Worm (Caenorhabditis elegans) whole organism, L3 larva: ENCODE measurements around the gene T22F3.7.

Experiments
- R02D3.7 ChIP-seq: fragments of 150-350 bp; optimal IDR thresholded peaks from 2 replicates; lab custom pipeline; 2014; ENCODE audit warnings: missing biosample characterization, missing genetic modification characterization
- ZK546.5 ChIP-seq: sonication (generic microtip); optimal IDR thresholded peaks from 2 replicates; lab custom pipeline; 2017; ENCODE audit warnings: missing biosample characterization, missing genetic modification characterization
- aly-2 ChIP-seq: fragments of 150-350 bp; optimal IDR thresholded peaks from 2 replicates; lab custom pipeline; 2014; ENCODE audit warnings: missing biosample characterization, missing genetic modification characterization
- ceh-28 ChIP-seq: fragments of 150-350 bp; optimal IDR thresholded peaks from 2 replicates; lab custom pipeline; 2014; ENCODE audit warnings: missing biosample characterization, missing genetic modification reagents, missing genetic modification characterization
- ceh-82 ChIP-seq: fragments of 150-350 bp; optimal IDR thresholded peaks from 2 replicates; lab custom pipeline; 2014; ENCODE audit warnings: missing biosample characterization, missing genetic modification characterization
- ceh-9 ChIP-seq: sonication (generic microtip); optimal IDR thresholded peaks from 2 replicates; lab custom pipeline; 2018; ENCODE audit warnings: missing biosample characterization, missing genetic modification characterization
- daf-12 ChIP-seq: fragments of 150-350 bp; optimal IDR thresholded peaks from 2 replicates; lab custom pipeline; 2014; ENCODE audit warnings: missing biosample characterization, missing genetic modification reagents, missing genetic modification characterization
- egl-27 ChIP-seq: sonication (generic microtip); optimal IDR thresholded peaks from 4 replicates; lab custom pipeline; 2017; ENCODE audit warnings: missing biosample characterization, missing genetic modification reagents, missing genetic modification characterization
- egl-5 ChIP-seq: fragments of 150-350 bp; optimal IDR thresholded peaks from 2 replicates; lab custom pipeline; 2017; ENCODE audit warnings: missing biosample characterization, missing genetic modification reagents, missing genetic modification characterization, inconsistent platforms
- elt-1 ChIP-seq: fragments of 150-350 bp; optimal IDR thresholded peaks from 2 replicates; lab custom pipeline; 2014; ENCODE audit warnings: missing biosample characterization, missing genetic modification characterization
- elt-2 ChIP-seq: sonication (generic microtip); optimal IDR thresholded peaks from 2 replicates; lab custom pipeline; 2016; ENCODE audit warnings: missing genetic modification reagents, mild to moderate bottlenecking, missing genetic modification characterization, missing compliant biosample characterization
- fkh-10 ChIP-seq: sonication (generic microtip); optimal IDR thresholded peaks from 2 replicates; lab custom pipeline; 2017; ENCODE audit warnings: missing biosample characterization, missing genetic modification reagents, missing genetic modification characterization
- fkh-2 ChIP-seq: fragments of 150-350 bp; optimal IDR thresholded peaks from 2 replicates; lab custom pipeline; 2014; ENCODE audit warnings: missing biosample characterization, missing genetic modification reagents, missing genetic modification characterization
- fos-1 ChIP-seq: fragments of 150-350 bp; optimal IDR thresholded peaks from 2 replicates; lab custom pipeline; 2014; ENCODE audit warnings: missing biosample characterization, missing genetic modification characterization
- hmg-11 ChIP-seq: sonication (generic microtip); optimal IDR thresholded peaks from 2 replicates; lab custom pipeline; 2016; ENCODE audit warnings: missing genetic modification characterization, missing compliant biosample characterization
- jun-1 ChIP-seq: fragments of 150-350 bp; optimal IDR thresholded peaks from 2 replicates; lab custom pipeline; 2014; ENCODE audit warnings: missing biosample characterization, missing genetic modification reagents, missing genetic modification characterization
- lin-15B ChIP-seq: fragments of 150-350 bp; optimal IDR thresholded peaks from 2 replicates; lab custom pipeline; 2014; ENCODE audit warnings: missing biosample characterization, missing genetic modification characterization
- lin-39 ChIP-seq: fragments of 150-350 bp; optimal IDR thresholded peaks from 2 replicates; lab custom pipeline; 2018; ENCODE audit warnings: missing biosample characterization, missing genetic modification reagents, missing genetic modification characterization
- mdl-1 ChIP-seq: fragments of 150-350 bp; optimal IDR thresholded peaks from 2 replicates; lab custom pipeline; 2014; ENCODE audit warnings: missing biosample characterization, missing genetic modification characterization
- nfya-1 ChIP-seq: sonication (generic microtip); optimal IDR thresholded peaks from 2 replicates; lab custom pipeline; 2017; ENCODE audit warnings: missing genetic modification characterization, mild to moderate bottlenecking, missing compliant biosample characterization, antibody characterized with exemption, moderate library complexity; ENCODE audit not compliant: insufficient read depth
- nhr-12 ChIP-seq: fragments of 150-350 bp; optimal IDR thresholded peaks from 2 replicates; lab custom pipeline; 2014; ENCODE audit warnings: missing biosample characterization, missing genetic modification characterization
- nhr-23 ChIP-seq: fragments of 150-350 bp; optimal IDR thresholded peaks from 2 replicates; lab custom pipeline; 2014; ENCODE audit warnings: missing biosample characterization, missing genetic modification reagents, missing genetic modification characterization
- nhr-237 ChIP-seq: fragments of 150-350 bp; optimal IDR thresholded peaks from 2 replicates; lab custom pipeline; 2014; ENCODE audit warnings: missing biosample characterization, missing genetic modification characterization
- nhr-25 ChIP-seq: sonication (generic microtip); optimal IDR thresholded peaks from 2 replicates; lab custom pipeline; 2017; ENCODE audit warnings: missing biosample characterization, missing genetic modification characterization
- nhr-76 ChIP-seq: fragments of 150-350 bp; sonication (generic microtip); optimal IDR thresholded peaks from 5 replicates; lab custom pipeline; 2014; ENCODE audit warnings: missing biosample characterization, missing genetic modification characterization
- nhr-77 ChIP-seq: fragments of 150-350 bp; optimal IDR thresholded peaks from 2 replicates; lab custom pipeline; 2014; ENCODE audit warnings: missing biosample characterization, missing genetic modification characterization
- pha-4 ChIP-seq: fragments of 150-350 bp; optimal IDR thresholded peaks from 2 replicates; lab custom pipeline; 2014; ENCODE audit warnings: missing biosample characterization, missing genetic modification reagents, missing genetic modification characterization
- pqm-1 ChIP-seq: fragments of 150-350 bp; optimal IDR thresholded peaks from 2 replicates; lab custom pipeline; 2017; ENCODE audit warnings: missing biosample characterization, missing genetic modification characterization, inconsistent platforms
- skn-1 ChIP-seq: fragments of 150-350 bp; optimal IDR thresholded peaks from 2 replicates; lab custom pipeline; 2014; ENCODE audit warnings: missing biosample characterization, missing genetic modification characterization
- snpc-4 ChIP-seq: fragments of 150-350 bp; optimal IDR thresholded peaks from 2 replicates; lab custom pipeline; 2014; ENCODE audit warnings: missing biosample characterization, missing genetic modification characterization
- unc-39 ChIP-seq: sonication (generic microtip); optimal IDR thresholded peaks from 4 replicates; lab custom pipeline; 2017; ENCODE audit warnings: missing biosample characterization, missing genetic modification characterization
- zag-1 ChIP-seq: fragments of 150-350 bp; optimal IDR thresholded peaks from 2 replicates; lab custom pipeline; 2014; ENCODE audit warnings: missing biosample characterization, missing genetic modification characterization
- ztf-11 ChIP-seq: fragments of 150-350 bp; optimal IDR thresholded peaks from 2 replicates; lab custom pipeline; 2014; ENCODE audit warnings: missing biosample characterization, missing genetic modification characterization
- ztf-4 ChIP-seq: fragments of 150-350 bp; optimal IDR thresholded peaks from 2 replicates; lab custom pipeline; 2014; ENCODE audit warnings: missing biosample characterization, missing genetic modification characterization

Gene T22F3.7

DNA sequence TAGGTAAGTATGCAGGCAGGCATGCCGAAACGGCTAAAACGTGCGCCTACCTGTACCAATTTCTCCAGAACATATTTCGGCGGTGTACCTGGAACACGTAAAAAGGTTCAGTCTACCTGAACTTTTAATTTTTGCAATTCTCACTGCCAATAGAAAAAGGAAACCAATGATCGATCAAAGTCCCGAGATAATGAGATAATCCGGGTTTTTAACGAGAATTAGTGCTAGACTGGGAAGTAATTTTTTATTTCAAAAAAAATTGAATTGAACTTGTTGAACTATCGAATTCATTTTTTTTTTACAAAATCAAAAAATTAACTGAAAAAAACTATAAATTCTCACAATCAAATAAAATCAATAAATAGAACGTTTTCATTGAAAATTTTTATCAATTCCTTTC, at the start of gene T22F3.7:
T22F3.7 (minus strand) TSS at position 101 of the 400 bp plus-strand sequence.
- no peak for TF ChIP-seq fkh-2
- TF ChIP-seq zag-1 (tag; lab: Kevin White, UChicago) = no peak
- TF ChIP-seq skn-1 (tag; lab: Kevin White, UChicago) = no peak
- no peak for TF ChIP-seq egl-5 (tag; lab: Kevin White, UChicago)
- no peak for TF ChIP-seq ztf-4 (tag; lab: Kevin White, UChicago)
- TF ChIP-seq snpc-4 (tag; lab: Kevin White, UChicago) = no peak
- no peak for TF ChIP-seq lin-39 (tag; lab: Kevin White, UChicago)
- TF ChIP-seq elt-1 (tag; lab: Kevin White, UChicago) = no peak
- no peak for TF ChIP-seq hmg-11 (tag; lab: Kevin White, UChicago)
- TF ChIP-seq unc-39 (tag; lab: Kevin White, UChicago) = no peak

ce11 chrV:3649473-3649872, 49.0 kb upstream of the T22F3.7 start, which contains the start of gene str-114:
TSS of gene str-114 (plus strand) at chrV:3649773.
- TF ChIP-seq elt-1 (tag; lab: Kevin White, UChicago) (no peak), nhr-237 (tag; lab: Kevin White, UChicago) (no peak), daf-12 (tag; lab: Kevin White, UChicago) (no peak), nhr-76 (tag; lab: Kevin White, UChicago) (no peak), ceh-82 (no peak), R02D3.7 (tag; lab: Kevin White, UChicago) (no peak), egl-27 (no peak), nhr-23 (tag; lab: Kevin White, UChicago) (no peak), ceh-9 (tag; lab: Kevin White, UChicago) (no peak), pqm-1 (tag; lab: Kevin White, UChicago) (no peak), ceh-28 (tag; lab: Kevin White, UChicago) (no peak), snpc-4 (tag; lab: Kevin White, UChicago) (no peak), aly-2 (tag; lab: Kevin White, UChicago) (no peak), jun-1 (tag; lab: Kevin White, UChicago) (no peak), nhr-12 (tag; lab: Kevin White, UChicago) (no peak), ZK546.5 (no peak), mdl-1 (tag; lab: Kevin White, UChicago) (no peak), nhr-77 (no peak)

ce11 chrV:3647862-3648261, 47.4 kb upstream of the T22F3.7 start, which contains the start of gene F59B1.10:
TSS of gene F59B1.10 (minus strand) at chrV:3647962.
- TF ChIP-seq ZK546.5 (no peak), hmg-11 (tag; lab: Kevin White, UChicago) (no peak), elt-2 (tag; lab: Kevin White, UChicago) (no peak), ceh-9 (tag; lab: Kevin White, UChicago) (no peak), fkh-10 (GFP tag; lab: Kevin White, UChicago) (no peak), lin-15B (no peak), egl-5 (tag; lab: Kevin White, UChicago) (no peak), ztf-11 (tag; lab: Kevin White, UChicago) (no peak), nhr-12 (tag; lab: Kevin White, UChicago) (no peak), nfya-1 (tag; lab: Kevin White, UChicago) (no peak), nhr-77 (no peak), pqm-1 (tag; lab: Kevin White, UChicago) (no peak), nhr-25 (no peak), pha-4 (tag; lab: Kevin White, UChicago) (no peak), lin-39 (tag; lab: Kevin White, UChicago) (no peak), ceh-82 (no peak), snpc-4 (tag; lab: Kevin White, UChicago) (no peak), aly-2 (tag; lab: Kevin White, UChicago) (no peak)

DNA sequence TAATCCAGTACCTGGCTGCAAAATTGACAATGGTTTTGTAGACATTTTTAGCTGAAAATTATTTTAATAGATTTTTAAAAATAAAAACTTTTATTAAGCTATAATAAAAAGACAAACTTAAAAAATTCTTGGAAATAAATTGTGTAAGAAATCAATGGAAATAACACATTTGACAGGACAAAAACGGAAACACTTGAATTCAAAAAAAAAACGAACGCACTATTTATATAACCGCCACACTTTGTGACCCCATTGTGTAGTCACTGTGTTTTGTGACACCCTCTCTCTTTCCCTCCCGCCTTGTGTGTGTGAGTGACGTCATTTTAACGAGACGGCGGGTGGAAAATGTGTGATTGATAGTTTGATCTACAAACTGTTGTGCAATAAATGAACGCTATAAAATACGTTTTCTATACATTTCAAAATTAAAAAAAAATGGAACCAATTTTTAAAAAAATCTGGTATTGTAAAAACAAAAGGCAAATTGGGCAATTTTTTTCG, 43.8 kb upstream of the T22F3.7 start, which contains the start of gene F59B1.8:
F59B1.8 (minus strand) TSS at position 51 of the 501 bp plus-strand sequence.
- no peak for TF ChIP-seq ztf-4 (tag; lab: Kevin White, UChicago)
- peak; percentile 11 for TF ChIP-seq nhr-25
- no peak for TF ChIP-seq zag-1 (tag; lab: Kevin White, UChicago)
- TF ChIP-seq lin-15B = no peak
- TF ChIP-seq unc-39 (tag; lab: Kevin White, UChicago) = no peak
- TF ChIP-seq elt-2 (tag; lab: Kevin White, UChicago) = peak; percentile 90
- TF ChIP-seq jun-1 (tag; lab: Kevin White, UChicago) = peak; percentile 66
- peak; percentile 84 for TF ChIP-seq pqm-1 (tag; lab: Kevin White, UChicago)
- no peak for TF ChIP-seq ceh-82
- no peak for TF ChIP-seq fos-1 (tag; lab: Kevin White, UChicago)
- peak; percentile 55 for TF ChIP-seq nhr-23 (tag; lab: Kevin White, UChicago)
- TF ChIP-seq pha-4 (tag; lab: Kevin White, UChicago) = peak; percentile 91
- peak; percentile 30 for TF ChIP-seq nhr-77
- TF ChIP-seq egl-5 (tag; lab: Kevin White, UChicago) = no peak
